Fruit fly (Drosophila melanogaster) whole organism, embryonic: ENCODE results near the gene nbs.

Experiments
- Asciz ChIP-seq: fragments of 200-800 bp; sonication (Bioruptor generic); optimal IDR thresholded peaks from 2 replicates; lab custom pipeline; 2017; ENCODE audit warnings: missing biosample characterization, mild to moderate bottlenecking, missing genetic modification characterization, missing genetic modification reagents
- Bdp1 ChIP-seq: fragments of 200-800 bp; sonication (Bioruptor generic); optimal IDR thresholded peaks from 3 replicates; lab custom pipeline; 2016; ENCODE audit warnings: missing biosample characterization, missing genetic modification characterization
- Bteb2 ChIP-seq: fragments of 200-800 bp; sonication (Bioruptor generic); optimal IDR thresholded peaks from 2 replicates; lab custom pipeline; 2016; ENCODE audit warnings: missing biosample characterization, missing genetic modification characterization
- CG10267 ChIP-seq: fragments of 200-800 bp; sonication (Bioruptor generic); optimal IDR thresholded peaks from 2 replicates; lab custom pipeline; 2018; ENCODE audit warnings: missing biosample characterization, mild to moderate bottlenecking, missing genetic modification characterization, moderate library complexity
- CG10431 ChIP-seq: fragments of 200-800 bp; sonication (Bioruptor generic); optimal IDR thresholded peaks from 3 replicates; lab custom pipeline; 2018; ENCODE audit warnings: missing biosample characterization, mild to moderate bottlenecking, missing genetic modification characterization
- CG11093 ChIP-seq: fragments of 200-800 bp; sonication (Bioruptor generic); IDR thresholded peaks from 3 replicates; pipeline ENCODE4 v1.3.6; 2022; ENCODE audit warnings: missing biosample characterization, missing genetic modification characterization
- CG13894 ChIP-seq: fragments of 200-800 bp; sonication (Bioruptor generic); optimal IDR thresholded peaks from 3 replicates; lab custom pipeline; 2018; ENCODE audit warnings: missing biosample characterization, mild to moderate bottlenecking, missing genetic modification characterization, moderate library complexity
- CG14014 ChIP-seq: fragments of 200-800 bp; sonication (Bioruptor generic); IDR thresholded peaks from 2 replicates; pipeline ENCODE4 v1.3.6; 2022; ENCODE audit warnings: missing biosample characterization, missing genetic modification characterization
- CG17186 ChIP-seq: fragments of 200-800 bp; sonication (Bioruptor generic); optimal IDR thresholded peaks from 3 replicates; lab custom pipeline; 2017; ENCODE audit warnings: missing biosample characterization, missing genetic modification reagents, missing genetic modification characterization
- CG17912 ChIP-seq: fragments of 200-800 bp; sonication (Bioruptor generic); optimal IDR thresholded peaks from 2 replicates; lab custom pipeline; 2018; ENCODE audit warnings: missing biosample characterization, mild to moderate bottlenecking, missing genetic modification characterization
- CG2116 ChIP-seq: fragments of 200-800 bp; sonication (Bioruptor generic); optimal IDR thresholded peaks from 3 replicates; lab custom pipeline; 2018; ENCODE audit warnings: missing biosample characterization, mild to moderate bottlenecking, missing genetic modification characterization
- CG2712 ChIP-seq: fragments of 200-800 bp; optimal IDR thresholded peaks from 3 replicates; lab custom pipeline; 2019; ENCODE audit warnings: missing biosample characterization, mild to moderate bottlenecking, missing genetic modification characterization, moderate library complexity
- CG3065 ChIP-seq: fragments of 200-800 bp; sonication (Bioruptor generic); optimal IDR thresholded peaks from 2 replicates; lab custom pipeline; 2016; ENCODE audit warnings: missing biosample characterization, missing genetic modification characterization
- CG31441 ChIP-seq: fragments of 200-800 bp; sonication (Bioruptor generic); IDR thresholded peaks from 2 replicates; pipeline ENCODE4 v1.3.6; 2022; ENCODE audit warnings: missing biosample characterization, missing genetic modification characterization
- CG42726 ChIP-seq: fragments of 200-800 bp; sonication (Bioruptor generic); IDR thresholded peaks from 2 replicates; pipeline ENCODE4 v1.3.6; 2022; ENCODE audit warnings: missing biosample characterization, missing genetic modification characterization; ENCODE audit not compliant: partially characterized antibody
- CG4328 ChIP-seq: fragments of 200-800 bp; sonication (Bioruptor generic); optimal IDR thresholded peaks from 3 replicates; lab custom pipeline; 2017; ENCODE audit warnings: missing biosample characterization, missing genetic modification reagents, missing genetic modification characterization
- CG5953 ChIP-seq: fragments of 200-800 bp; sonication (Bioruptor generic); IDR thresholded peaks from 2 replicates; pipeline ENCODE4 v1.3.6; 2022; ENCODE audit warnings: missing biosample characterization, missing genetic modification characterization
- CG7786 ChIP-seq: fragments of 200-800 bp; sonication (Bioruptor generic); optimal IDR thresholded peaks from 2 replicates; lab custom pipeline; 2016; ENCODE audit warnings: missing biosample characterization, missing genetic modification characterization
- CG9817 ChIP-seq: fragments of 200-800 bp; sonication (Bioruptor generic); optimal IDR thresholded peaks from 2 replicates; lab custom pipeline; 2018; ENCODE audit warnings: missing biosample characterization, mild to moderate bottlenecking, missing genetic modification characterization, moderate library complexity
- Dip2 ChIP-seq: fragments of 200-800 bp; sonication (Bioruptor generic); IDR thresholded peaks from 2 replicates; pipeline ENCODE4 v1.3.6; 2022; ENCODE audit warnings: missing biosample characterization, missing genetic modification characterization
- ERR ChIP-seq: fragments of 200-800 bp; sonication (Bioruptor generic); optimal IDR thresholded peaks from 2 replicates; lab custom pipeline; 2016; ENCODE audit warnings: missing biosample characterization, missing genetic modification characterization
- GATAe ChIP-seq: fragments of 200-800 bp; sonication (Bioruptor generic); conservative IDR thresholded peaks from 2 replicates; pipeline ENCODE4 v1.3.6; 2022; ENCODE audit warnings: missing biosample characterization, missing genetic modification characterization
- Kr ChIP-seq: fragments of 200-800 bp; sonication (Bioruptor generic); optimal IDR thresholded peaks from 2 replicates; lab custom pipeline; 2017; ENCODE audit warnings: missing biosample characterization, mild to moderate bottlenecking, missing genetic modification characterization
- Max ChIP-seq: fragments of 200-800 bp; sonication (Bioruptor generic); optimal IDR thresholded peaks from 2 replicates; lab custom pipeline; 2016; ENCODE audit warnings: missing biosample characterization, mild to moderate bottlenecking, missing genetic modification characterization
- Mrtf ChIP-seq: fragments of 200-800 bp; sonication (Bioruptor generic); IDR thresholded peaks from 3 replicates; pipeline ENCODE4 v1.3.6; 2022; ENCODE audit warnings: missing biosample characterization, missing genetic modification characterization
- NK7.1 ChIP-seq: fragments of 200-800 bp; sonication (Bioruptor generic); optimal IDR thresholded peaks from 3 replicates; lab custom pipeline; 2016; ENCODE audit warnings: missing biosample characterization, missing genetic modification characterization
- Neu2 ChIP-seq: fragments of 200-800 bp; sonication (Bioruptor generic); optimal IDR thresholded peaks from 3 replicates; lab custom pipeline; 2016; ENCODE audit warnings: missing biosample characterization, missing genetic modification characterization, borderline replicate concordance
- Sry-δ ChIP-seq: fragments of 200-800 bp; sonication (Bioruptor generic); optimal IDR thresholded peaks from 2 replicates; lab custom pipeline; 2016; ENCODE audit warnings: missing biosample characterization, missing genetic modification characterization
- Trl ChIP-seq, 3 experiments: fragments of >200 bp in 2 of 3; fragments of 200-800 bp in 1 of 3; sonication (Bioruptor generic) in 1 of 3; optimal IDR thresholded peaks; 2 replicates in 1 of 3; 3 replicates in 2 of 3; lab custom pipeline; 2016 to 2017; ENCODE audit warnings: missing biosample characterization in 1 of 3, missing genetic modification characterization in 1 of 3
- chif ChIP-seq, 2 experiments: fragments of 200-800 bp; sonication (Bioruptor generic); optimal IDR thresholded peaks; 3 replicates each; lab custom pipeline; 2016; ENCODE audit warnings: missing biosample characterization in 2 of 2, missing genetic modification characterization in 2 of 2
- cwo ChIP-seq: fragments of 200-800 bp; sonication (Bioruptor generic); optimal IDR thresholded peaks from 3 replicates; lab custom pipeline; 2017; ENCODE audit warnings: missing biosample characterization, missing genetic modification characterization, mild to moderate bottlenecking, moderate library complexity, missing genetic modification reagents
- disco-r ChIP-seq: fragments of 200-800 bp; sonication (Bioruptor generic); optimal IDR thresholded peaks from 2 replicates; lab custom pipeline; 2016; ENCODE audit warnings: missing biosample characterization, missing genetic modification characterization
- fd96Cb ChIP-seq: fragments of 200-800 bp; sonication (Bioruptor generic); optimal IDR thresholded peaks from 2 replicates; lab custom pipeline; 2018; ENCODE audit warnings: missing biosample characterization, mild to moderate bottlenecking, missing genetic modification characterization, moderate library complexity
- her ChIP-seq: fragments of 200-800 bp; sonication (Bioruptor generic); optimal IDR thresholded peaks from 2 replicates; lab custom pipeline; 2016; ENCODE audit warnings: missing biosample characterization, missing genetic modification characterization
- knrl ChIP-seq: fragments of 200-800 bp; sonication (Bioruptor generic); IDR thresholded peaks from 3 replicates; pipeline ENCODE4 v1.3.6; 2022; ENCODE audit warnings: missing biosample characterization, missing genetic modification characterization; ENCODE audit not compliant: partially characterized antibody
- lbe ChIP-seq: fragments of 200-800 bp; sonication (Bioruptor generic); optimal IDR thresholded peaks from 2 replicates; lab custom pipeline; 2016; ENCODE audit warnings: missing biosample characterization, mild to moderate bottlenecking, missing genetic modification characterization
- lilli ChIP-seq: fragments of 200-800 bp; sonication (Bioruptor generic); optimal IDR thresholded peaks from 3 replicates; lab custom pipeline; 2016; ENCODE audit warnings: missing biosample characterization, missing genetic modification characterization
- nerfin-1 ChIP-seq: fragments of 200-800 bp; sonication (Bioruptor generic); optimal IDR thresholded peaks from 3 replicates; lab custom pipeline; 2019; ENCODE audit warnings: missing biosample characterization, mild to moderate bottlenecking, missing genetic modification characterization, moderate library complexity
- oc ChIP-seq: fragments of 200-800 bp; sonication (Bioruptor generic); optimal IDR thresholded peaks from 2 replicates; lab custom pipeline; 2018; ENCODE audit warnings: missing biosample characterization, mild to moderate bottlenecking, missing genetic modification characterization, moderate library complexity
- org-1 ChIP-seq: fragments of 200-800 bp; sonication (Bioruptor generic); optimal IDR thresholded peaks from 2 replicates; lab custom pipeline; 2017; ENCODE audit warnings: missing biosample characterization, missing genetic modification characterization
- pb ChIP-seq: fragments of 200-800 bp; sonication (Bioruptor generic); optimal IDR thresholded peaks from 3 replicates; lab custom pipeline; 2016; ENCODE audit warnings: missing biosample characterization, missing genetic modification characterization
- sqz ChIP-seq: fragments of 200-800 bp; sonication (Bioruptor generic); optimal IDR thresholded peaks from 3 replicates; lab custom pipeline; 2018; ENCODE audit warnings: missing biosample characterization, mild to moderate bottlenecking, missing genetic modification characterization
- tna ChIP-seq: fragments of 200-800 bp; sonication (Bioruptor generic); IDR thresholded peaks from 2 replicates; pipeline ENCODE4 v1.3.6; 2022; ENCODE audit warnings: missing biosample characterization, missing genetic modification characterization; ENCODE audit not compliant: partially characterized antibody
- trem ChIP-seq: fragments of 200-800 bp; optimal IDR thresholded peaks from 3 replicates; lab custom pipeline; 2019; ENCODE audit warnings: missing biosample characterization, mild to moderate bottlenecking, missing genetic modification characterization, moderate library complexity
- twi ChIP-seq: fragments of 200-800 bp; optimal IDR thresholded peaks from 2 replicates; lab custom pipeline; 2019; ENCODE audit warnings: missing biosample characterization, mild to moderate bottlenecking, missing genetic modification characterization, moderate library complexity
- vvl ChIP-seq: fragments of 200-800 bp; sonication (Bioruptor generic); IDR thresholded peaks from 2 replicates; pipeline ENCODE4 v1.3.6; 2022; ENCODE audit warnings: missing biosample characterization, missing genetic modification characterization
- wek ChIP-seq: fragments of 200-800 bp; sonication (Bioruptor generic); optimal IDR thresholded peaks from 3 replicates; lab custom pipeline; 2018; ENCODE audit warnings: missing biosample characterization, mild to moderate bottlenecking, missing genetic modification characterization, moderate library complexity

Gene nbs

dm6 chr3L:9696650-9697526, 26.1 kb downstream of the nbs start, which contains the start of gene Prps (continued):
- no peak for TF ChIP-seq CG2116
- TF ChIP-seq disco-r (GFP tag; lab: Kevin White, UChicago) = peak; percentile 59
- peak; percentile 81 for TF ChIP-seq lilli (GFP tag; lab: Kevin White, UChicago)
- peak; percentile 6 for TF ChIP-seq Bdp1
- peak; percentile 85 for TF ChIP-seq CG13894
- TF ChIP-seq Kr (GFP tag; lab: Kevin White, UChicago) = no peak
- peak; percentile 76 to 97 for TF ChIP-seq Trl (optimal IDR thresholded peaks at IDR 0.05; lab: Kevin White, UChicago)
- TF ChIP-seq Trl (GFP tag; optimal IDR thresholded peaks at IDR 0.05; lab: Kevin White, UChicago) = peak; percentile 85
- TF ChIP-seq NK7.1 (GFP tag; lab: Kevin White, UChicago) = peak; percentile 67
- peak; percentile 60 for TF ChIP-seq fd96Cb (tag; lab: Kevin White, UChicago)
- TF ChIP-seq GATAe (GFP tag; lab: Robert Waterston, UW) = peak; percentile 49; the same call in 1 of the 2 replicates
- TF ChIP-seq nerfin-1 (tag; lab: Kevin White, UChicago) = peak; percentile 59
- TF ChIP-seq CG11093 = peak; percentile 61; the same call in 1 of the 3 replicates
- TF ChIP-seq CG10431 (GFP tag; lab: Kevin White, UChicago) = no peak
- TF ChIP-seq chif (GFP tag; optimal IDR thresholded peaks at IDR 0.05; lab: Kevin White, UChicago) = peak; percentile 25 to 65
- peak; percentile 72 for TF ChIP-seq ERR (GFP tag; lab: Kevin White, UChicago)
- peak; percentile 15 for TF ChIP-seq sqz (GFP tag; lab: Kevin White, UChicago)
- no peak for TF ChIP-seq knrl (GFP tag; lab: Robert Waterston, UW)
- TF ChIP-seq oc = no peak
- TF ChIP-seq lbe (GFP tag; lab: Kevin White, UChicago) = peak; percentile 85
- no peak for TF ChIP-seq CG17912 (GFP tag; lab: Kevin White, UChicago)
- no peak; the same call in 1 of the 2 replicates for TF ChIP-seq CG42726
- TF ChIP-seq her (GFP tag; lab: Kevin White, UChicago) = peak; percentile 91
- peak; percentile 19 for TF ChIP-seq twi
- TF ChIP-seq CG10267 (tag; lab: Kevin White, UChicago) = peak; percentile 61
- peak; percentile 99 for TF ChIP-seq cwo (GFP tag; lab: Kevin White, UChicago)
- peak; percentile 59 for TF ChIP-seq Asciz (GFP tag; lab: Kevin White, UChicago)
- TF ChIP-seq Sry-δ (GFP tag; lab: Kevin White, UChicago) = peak; percentile 24
- peak; percentile 51 for TF ChIP-seq trem (tag; lab: Kevin White, UChicago)
- TF ChIP-seq CG9817 = peak; percentile 52
- TF ChIP-seq CG7786 = peak; percentile 82
- peak; percentile 61 for TF ChIP-seq CG5953 (GFP tag; lab: Robert Waterston, UW)
- peak; percentile 78 for TF ChIP-seq CG2712 (tag; lab: Kevin White, UChicago)
- TF ChIP-seq Dip2 (GFP tag; lab: Robert Waterston, UW) = no peak
- peak; percentile 78; the same call in 2 of the 3 replicates for TF ChIP-seq Mrtf (GFP tag; lab: Robert Waterston, UW)
- TF ChIP-seq CG17186 = no peak
- TF ChIP-seq Bteb2 (GFP tag; lab: Kevin White, UChicago) = peak; percentile 63
- peak; percentile 42 for TF ChIP-seq wek (GFP tag; lab: Kevin White, UChicago)
- TF ChIP-seq CG14014 (GFP tag; lab: Robert Waterston, UW) = peak; percentile 72; the same call in 1 of the 2 replicates
- TF ChIP-seq Neu2 (GFP tag; lab: Kevin White, UChicago) = no peak
- TF ChIP-seq org-1 (GFP tag; lab: Kevin White, UChicago) = peak; percentile 74
- peak; percentile 3 for TF ChIP-seq CG3065 (GFP tag; lab: Kevin White, UChicago)
- no peak; the same call in 1 of the 2 replicates for TF ChIP-seq tna (GFP tag; lab: Robert Waterston, UW)
- TF ChIP-seq CG4328 = peak; percentile 51
- peak; percentile 95 for TF ChIP-seq vvl (GFP tag; lab: Robert Waterston, UW)
- peak; percentile 67 for TF ChIP-seq CG31441 (GFP tag; lab: Robert Waterston, UW)
- TF ChIP-seq pb (GFP tag; lab: Kevin White, UChicago) = peak; percentile 80
- peak; percentile 68 for TF ChIP-seq Max
